Worm (Caenorhabditis elegans) whole organism, L3 larva: ENCODE data around the gene F44B9.9.

Experiments used
- ceh-82 ChIP-seq: fragments of 150-350 bp; optimal IDR thresholded peaks from 2 replicates; lab custom pipeline; 2014; ENCODE audit warnings: missing biosample characterization, missing genetic modification characterization
- unc-62 ChIP-seq: fragments of 150-350 bp; sonication (generic microtip); optimal IDR thresholded peaks from 4 replicates; lab custom pipeline; 2014; ENCODE audit warnings: missing biosample characterization, missing genetic modification reagents, missing genetic modification characterization

ce11 chrIII:8069206-8069605 is 38.3 kb upstream of the F44B9.9 start:
- TF ChIP-seq unc-62 = no peak
- TF ChIP-seq ceh-82 (tag; lab: Kevin White, UChicago) = no peak
